Worm (Caenorhabditis elegans): ENCODE results near the gene gro-1.

ce11 chrIII:5267217-5267906, 2.4 kb downstream of the gro-1 start, which contains the start of gene ZC395.5:
- no peak for TF ChIP-seq unc-62 (GFP tag; optimal IDR thresholded peaks at IDR 0.05)
- no peak for TF ChIP-seq nhr-12 (tag; optimal IDR thresholded peaks at IDR 0.05)
- peak; percentile 57 for TF ChIP-seq pha-4 (tag; optimal IDR thresholded peaks at IDR 0.05)
- TF ChIP-seq lsy-12 (tag; optimal IDR thresholded peaks at IDR 0.05), result no peak
- TF ChIP-seq lin-39 (tag; optimal IDR thresholded peaks at IDR 0.05), result no peak
- no peak for TF ChIP-seq ztf-11 (tag; optimal IDR thresholded peaks at IDR 0.05)
- no peak for TF ChIP-seq ceh-28 (tag; optimal IDR thresholded peaks at IDR 0.05)
- no peak for TF ChIP-seq nhr-28 (tag; optimal IDR thresholded peaks at IDR 0.05)
- no peak for TF ChIP-seq nfya-1 (tag; optimal IDR thresholded peaks at IDR 0.05; ENCODE audit: insufficient read depth)
